Worm (Caenorhabditis elegans) whole organism, midembryonic: ENCODE results near the gene bicd-1.
A peak's percentile ranks its signal among the peaks of the same experiment; 100 is the strongest.

Experiments
- T22C8.4 ChIP-seq: fragments of 200-800 bp; sonication (Bioruptor generic); IDR thresholded peaks from 2 replicates; pipeline ENCODE4 v1.3.6; 2022; ENCODE audit warnings: missing genetic modification characterization, missing compliant biosample characterization
- cog-1 ChIP-seq: sonication (generic microtip); optimal IDR thresholded peaks from 2 replicates; lab custom pipeline; 2016; ENCODE audit warnings: missing genetic modification characterization, missing compliant biosample characterization
- flt-1 ChIP-seq: fragments of 200-800 bp; sonication (Bioruptor generic); IDR thresholded peaks from 2 replicates; pipeline ENCODE4 v1.3.6; 2022; ENCODE audit warnings: missing genetic modification characterization, missing compliant biosample characterization
- klf-2 ChIP-seq: fragments of 200-800 bp; sonication (Bioruptor generic); conservative IDR thresholded peaks from 2 replicates; pipeline ENCODE4 v1.3.6; 2022; ENCODE audit warnings: missing genetic modification reagents, missing genetic modification characterization, missing compliant biosample characterization
- med-1 ChIP-seq: sonication (generic microtip); optimal IDR thresholded peaks from 2 replicates; lab custom pipeline; 2017; ENCODE audit warnings: missing genetic modification characterization, mild to moderate bottlenecking, missing compliant biosample characterization, antibody characterized with exemption, missing genetic modification reagents; ENCODE audit not compliant: insufficient read depth
- ref-1 ChIP-seq: fragments of 200-800 bp; sonication (Bioruptor generic); conservative IDR thresholded peaks from 2 replicates; pipeline ENCODE4 v1.3.6; 2022; ENCODE audit warnings: missing genetic modification reagents, missing genetic modification characterization, missing compliant biosample characterization
- tab-1 ChIP-seq: fragments of 200-800 bp; sonication (Bioruptor generic); IDR thresholded peaks from 2 replicates; pipeline ENCODE4 v1.3.6; 2022; ENCODE audit warnings: missing genetic modification characterization, missing compliant biosample characterization
- ztf-23 ChIP-seq: fragments of 200-800 bp; sonication (Bioruptor generic); IDR thresholded peaks from 2 replicates; pipeline ENCODE4 v1.3.6; 2022; ENCODE audit warnings: missing genetic modification reagents, missing genetic modification characterization, missing compliant biosample characterization
- ztf-29 ChIP-seq: fragments of 200-800 bp; sonication (Bioruptor generic); IDR thresholded peaks from 2 replicates; pipeline ENCODE4 v1.3.6; 2022; ENCODE audit warnings: missing genetic modification reagents, missing genetic modification characterization, missing compliant biosample characterization

bicd-1 gene

DNA sequence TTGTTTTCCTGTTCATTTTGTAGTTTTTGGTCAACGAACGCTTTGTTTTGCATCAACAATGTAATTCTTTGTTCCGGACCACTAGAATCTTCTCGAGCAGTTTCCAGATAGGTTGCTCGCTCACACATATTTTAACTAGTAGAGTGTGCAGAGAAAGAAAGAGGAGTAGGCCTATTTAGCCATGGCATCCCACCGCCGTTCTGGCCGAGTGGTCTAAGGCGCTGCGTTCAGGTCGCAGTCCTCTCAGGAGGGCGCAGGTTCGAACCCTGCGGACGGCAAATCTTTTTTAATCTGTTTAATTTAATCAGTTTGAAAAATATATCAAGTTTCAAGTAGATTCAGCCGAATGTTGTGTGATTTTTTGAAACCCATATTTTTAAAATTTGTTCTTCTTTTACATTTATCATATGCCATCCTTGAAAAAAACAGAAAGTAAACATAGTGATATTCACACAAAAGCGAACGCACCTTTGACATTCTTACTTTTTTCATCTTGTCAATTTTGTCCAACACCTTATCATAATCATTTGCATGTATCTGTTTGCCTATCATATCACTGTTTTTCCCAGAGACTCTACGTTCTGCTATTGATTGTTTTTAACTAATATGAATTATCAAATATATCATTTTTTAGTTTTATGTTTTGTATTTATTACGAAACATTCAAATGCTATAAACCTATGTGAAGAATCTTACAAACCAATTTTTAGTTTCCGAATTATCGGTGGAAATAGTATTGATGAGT, 15.3 kb downstream of the bicd-1 start, which contains the start of gene try-3:
Gene try-3 (plus strand): TSS at position 532 of the 745 bp plus-strand sequence.
- TF ChIP-seq ztf-23 (peak; percentile 84), med-1 (peak; percentile 43), flt-1 (GFP tag; lab: Robert Waterston, UW) (peak; percentile 92), ztf-29 (GFP tag; lab: Robert Waterston, UW) (0 out of 2 replicates have a peak, but pooled peaks have one; percentile 46), ref-1 (GFP tag; lab: Robert Waterston, UW) (peak; percentile 71; the same call in 1 of the 2 replicates), cog-1 (peak; percentile 56), tab-1 (GFP tag; lab: Robert Waterston, UW) (peak; percentile 85), klf-2 (GFP tag; lab: Robert Waterston, UW) (0 out of 2 replicates have a peak, but pooled peaks have one; percentile 59), T22C8.4 (GFP tag; lab: Robert Waterston, UW) (peak; percentile 46; the same call in 1 of the 2 replicates)

DNA sequence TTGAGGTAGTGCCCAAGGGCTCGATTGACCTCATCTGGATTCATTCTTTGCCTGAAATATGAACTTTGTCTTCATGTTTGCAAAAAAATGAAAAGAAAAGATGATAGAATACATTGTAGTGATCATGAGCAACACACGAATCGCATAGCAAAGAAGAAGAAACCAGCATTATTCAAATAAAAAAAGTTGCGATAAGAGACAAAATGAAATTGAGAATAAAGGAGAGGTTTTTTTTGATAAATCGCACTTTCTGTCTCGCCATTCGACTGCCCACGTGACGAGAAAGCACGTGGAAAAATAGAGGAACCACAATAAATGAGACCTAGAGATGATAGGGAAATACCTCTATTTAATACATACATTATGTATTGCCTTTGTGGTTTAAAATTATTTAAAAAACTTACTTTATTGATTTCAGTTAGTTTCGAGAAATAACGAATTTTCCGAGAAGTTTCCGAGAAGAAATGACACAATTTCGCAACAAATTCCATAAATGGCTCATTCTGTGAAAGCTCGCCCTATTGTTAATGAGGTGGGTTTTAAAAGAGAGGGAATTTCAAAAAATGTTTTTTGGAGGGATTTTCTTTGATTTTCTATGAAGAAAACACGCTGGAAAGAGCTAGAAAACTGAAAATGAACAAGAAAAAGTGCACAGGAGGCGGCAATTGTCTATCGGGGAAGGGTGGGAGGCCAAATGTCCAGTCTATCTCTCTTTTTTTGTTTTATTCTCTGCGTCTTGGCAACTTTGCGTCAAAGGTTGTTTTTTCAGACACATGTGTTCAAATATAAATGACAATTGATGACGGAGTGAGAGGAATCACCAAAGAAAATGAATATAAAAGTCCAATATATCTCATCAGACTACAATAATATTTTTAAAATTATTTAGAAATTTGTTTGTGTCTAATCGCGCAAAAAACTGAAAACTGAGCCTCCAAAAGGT, 16.5 kb downstream of the bicd-1 start, which contains the start of gene paqr-1:
Gene paqr-1 (minus strand): TSS at position 51 of the 943 bp plus-strand sequence.
- TF ChIP-seq flt-1 (GFP tag; lab: Robert Waterston, UW) = no peak
- no peak for TF ChIP-seq med-1
- no peak for TF ChIP-seq ztf-23
- no peak for TF ChIP-seq ztf-29 (GFP tag; lab: Robert Waterston, UW)
- no peak for TF ChIP-seq cog-1
- TF ChIP-seq ref-1 (GFP tag; lab: Robert Waterston, UW) = no peak
- TF ChIP-seq tab-1 (GFP tag; lab: Robert Waterston, UW) = no peak
- no peak for TF ChIP-seq klf-2 (GFP tag; lab: Robert Waterston, UW)

DNA sequence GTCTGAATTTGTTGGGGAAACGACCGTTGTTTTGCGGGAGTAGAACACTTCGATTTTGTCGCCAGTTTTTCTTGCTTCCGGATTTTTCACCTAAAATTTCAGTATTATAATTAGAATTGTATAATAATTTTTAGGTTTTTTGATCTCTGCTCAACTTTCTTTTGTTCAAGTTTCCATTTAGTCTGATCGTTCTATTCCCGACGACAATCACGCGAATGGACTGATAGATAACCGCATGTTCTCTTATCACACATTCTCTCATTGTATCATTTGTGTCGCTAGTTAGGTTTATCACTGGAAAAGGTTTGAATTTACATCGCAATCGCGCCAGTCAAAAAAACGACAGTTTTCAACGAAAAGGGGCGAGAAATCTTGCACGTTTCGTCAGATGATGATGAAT, 17.3 kb downstream of the bicd-1 start:
- no peak for TF ChIP-seq ztf-23
- TF ChIP-seq med-1 = no peak
- no peak for TF ChIP-seq klf-2 (GFP tag; lab: Robert Waterston, UW)
- TF ChIP-seq ref-1 (GFP tag; lab: Robert Waterston, UW) = no peak
- TF ChIP-seq cog-1 = no peak
- no peak for TF ChIP-seq ztf-29 (GFP tag; lab: Robert Waterston, UW)
- no peak for TF ChIP-seq tab-1 (GFP tag; lab: Robert Waterston, UW)
- TF ChIP-seq T22C8.4 (GFP tag; lab: Robert Waterston, UW) = no peak
- no peak for TF ChIP-seq flt-1 (GFP tag; lab: Robert Waterston, UW)

DNA sequence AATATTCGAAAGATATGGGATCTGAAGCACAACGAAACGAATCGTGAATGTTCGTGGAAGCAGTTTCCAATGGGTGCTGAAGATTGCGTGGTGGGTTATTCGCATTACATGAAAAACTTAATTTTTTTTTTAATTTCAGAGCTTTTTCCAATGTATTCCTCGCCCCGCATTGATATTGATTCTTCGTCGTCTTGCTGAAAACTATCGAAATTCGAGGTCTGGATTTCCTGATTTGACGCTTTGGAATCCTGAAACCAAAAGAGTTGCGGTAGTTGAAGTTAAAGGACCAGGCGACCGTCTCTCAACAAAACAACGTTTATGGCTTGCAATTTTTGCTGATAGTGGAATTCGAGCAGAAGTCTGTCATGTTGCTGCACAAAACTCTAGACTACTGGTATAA, 20.1 kb downstream of the bicd-1 start:
- TF ChIP-seq cog-1 (no peak), klf-2 (GFP tag; lab: Robert Waterston, UW) (no peak), med-1 (no peak), ztf-23 (no peak), ztf-29 (GFP tag; lab: Robert Waterston, UW) (no peak), flt-1 (GFP tag; lab: Robert Waterston, UW) (no peak)

DNA sequence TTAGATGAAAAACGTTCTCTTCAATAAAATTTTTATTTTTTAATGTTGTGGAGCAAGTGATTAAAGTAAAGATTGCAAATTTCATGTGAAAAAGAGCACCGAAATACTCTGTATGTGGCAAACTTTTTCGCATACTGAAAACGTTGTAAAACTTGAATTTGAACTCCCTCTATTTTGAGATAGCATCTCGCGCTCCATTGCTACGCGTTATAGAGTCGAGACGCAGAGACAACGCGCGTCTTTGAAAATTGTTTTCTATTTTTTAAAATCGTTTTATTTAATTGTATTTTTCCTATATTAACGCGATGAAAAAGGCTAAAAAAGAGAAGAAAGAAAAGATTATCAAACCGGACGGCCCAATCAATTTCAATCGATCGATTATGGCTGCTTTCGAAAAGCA, 23.5 kb downstream of the bicd-1 start, which contains the start of gene fan-1:
Gene fan-1 (plus strand): TSS at position 78 of the 400 bp plus-strand sequence.
- TF ChIP-seq T22C8.4 (GFP tag; lab: Robert Waterston, UW) (no peak), ztf-23 (0 out of 2 replicates have a peak, but pooled peaks have one; percentile 40)

DNA sequence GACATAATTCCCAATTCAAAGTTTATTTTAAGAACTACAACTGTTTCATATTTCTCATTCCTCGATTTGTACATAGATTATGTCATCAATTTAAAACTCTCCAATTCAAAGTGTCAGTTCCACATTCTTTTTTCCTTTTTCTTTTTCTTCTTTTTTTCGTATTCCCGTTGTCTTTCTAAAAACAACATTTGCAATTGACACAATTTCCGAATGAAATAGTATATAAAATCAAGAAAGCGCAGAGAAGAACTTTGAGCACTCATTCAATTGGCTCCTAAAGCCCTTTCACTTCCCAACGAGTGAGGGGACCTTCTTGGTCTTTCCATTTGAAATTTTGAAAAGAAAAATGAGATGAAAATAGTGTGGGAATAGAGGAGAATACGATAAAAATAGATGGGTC, 24.7 kb downstream of the bicd-1 start:
- no peak for TF ChIP-seq klf-2 (GFP tag; lab: Robert Waterston, UW)
- no peak for TF ChIP-seq cog-1
- no peak for TF ChIP-seq ztf-29 (GFP tag; lab: Robert Waterston, UW)
- no peak for TF ChIP-seq T22C8.4 (GFP tag; lab: Robert Waterston, UW)
- TF ChIP-seq ref-1 (GFP tag; lab: Robert Waterston, UW) = no peak
- TF ChIP-seq flt-1 (GFP tag; lab: Robert Waterston, UW) = no peak
- no peak for TF ChIP-seq tab-1 (GFP tag; lab: Robert Waterston, UW)
- TF ChIP-seq med-1 = no peak
- TF ChIP-seq ztf-23 = no peak

DNA sequence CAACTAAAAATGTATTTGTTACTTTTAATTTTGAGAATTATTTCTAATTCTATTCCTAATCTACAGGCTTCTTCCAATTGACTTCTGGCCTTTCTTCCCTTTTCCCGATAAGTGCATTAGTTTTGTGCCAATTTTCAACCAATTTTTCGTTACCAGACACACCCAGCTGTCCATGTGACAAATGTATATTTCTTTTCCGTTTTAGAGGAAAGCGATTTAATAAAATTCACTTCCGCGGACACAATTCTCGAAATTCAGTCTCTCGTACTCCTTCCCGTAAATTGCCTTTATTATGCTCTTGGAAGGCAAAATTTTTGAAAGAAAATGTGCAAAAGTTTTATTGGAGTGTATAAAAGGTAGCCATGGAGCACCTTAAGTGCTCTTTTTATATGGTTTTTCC, 29.2 kb downstream of the bicd-1 start:
- no peak for TF ChIP-seq ref-1 (GFP tag; lab: Robert Waterston, UW)

DNA sequence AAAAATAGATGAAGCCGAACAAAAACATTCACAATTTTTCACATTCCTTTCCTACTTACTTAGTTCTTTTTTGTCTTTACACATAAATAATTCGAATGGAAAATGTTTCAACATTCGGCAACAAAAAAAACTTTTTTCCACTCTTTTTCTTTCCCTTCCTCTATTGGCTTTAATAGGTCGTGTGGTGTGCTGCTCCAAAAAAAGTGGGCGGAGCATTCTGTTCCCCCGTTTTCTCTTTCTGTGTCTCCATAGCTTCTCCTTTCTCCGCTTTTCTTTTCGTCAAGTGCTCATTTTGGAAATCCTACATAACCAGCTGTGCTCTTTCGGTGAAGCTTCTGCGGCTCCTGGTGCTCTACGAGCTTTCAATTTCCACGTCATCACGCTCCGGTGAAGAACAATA, 30.7 kb downstream of the bicd-1 start, which contains the start of gene C01G5.25:
Gene C01G5.25 (plus strand): TSS at position 250 of the 400 bp plus-strand sequence.
- TF ChIP-seq flt-1 (GFP tag; lab: Robert Waterston, UW) (no peak), klf-2 (GFP tag; lab: Robert Waterston, UW) (no peak), ztf-29 (GFP tag; lab: Robert Waterston, UW) (no peak), ztf-23 (no peak), med-1 (no peak), tab-1 (GFP tag; lab: Robert Waterston, UW) (no peak)

DNA sequence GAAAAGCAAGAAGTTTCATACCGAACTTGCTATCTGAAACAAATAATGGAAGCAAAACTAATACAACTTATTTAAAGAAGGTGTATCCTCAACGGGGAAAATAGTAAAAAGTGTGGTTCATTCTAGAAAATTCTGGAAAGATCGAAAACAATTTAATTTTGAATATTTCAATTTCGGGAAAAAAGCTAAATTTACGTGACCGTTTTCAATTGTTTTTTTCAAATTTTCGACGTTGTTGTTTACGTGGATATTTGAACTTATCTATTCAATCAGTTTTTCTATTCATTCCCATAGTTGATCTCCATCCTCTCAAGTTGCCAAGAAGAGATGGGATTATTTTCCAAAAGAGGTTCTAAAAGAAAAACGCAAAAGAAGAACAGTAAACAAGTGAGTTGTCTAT, 36.2 kb downstream of the bicd-1 start, which contains the start of gene C01G5.3:
Gene C01G5.3 (plus strand): TSS at position 301 of the 400 bp plus-strand sequence.
- TF ChIP-seq ztf-23 = no peak
- no peak for TF ChIP-seq flt-1 (GFP tag; lab: Robert Waterston, UW)
- no peak for TF ChIP-seq ref-1 (GFP tag; lab: Robert Waterston, UW)
- TF ChIP-seq med-1 = no peak
- no peak for TF ChIP-seq klf-2 (GFP tag; lab: Robert Waterston, UW)
- no peak for TF ChIP-seq ztf-29 (GFP tag; lab: Robert Waterston, UW)
- TF ChIP-seq tab-1 (GFP tag; lab: Robert Waterston, UW) = no peak
- no peak for TF ChIP-seq cog-1
- no peak for TF ChIP-seq T22C8.4 (GFP tag; lab: Robert Waterston, UW)
